ENCODE assay signal across 1 fruit fly cellular context in the genomic region with DNA sequence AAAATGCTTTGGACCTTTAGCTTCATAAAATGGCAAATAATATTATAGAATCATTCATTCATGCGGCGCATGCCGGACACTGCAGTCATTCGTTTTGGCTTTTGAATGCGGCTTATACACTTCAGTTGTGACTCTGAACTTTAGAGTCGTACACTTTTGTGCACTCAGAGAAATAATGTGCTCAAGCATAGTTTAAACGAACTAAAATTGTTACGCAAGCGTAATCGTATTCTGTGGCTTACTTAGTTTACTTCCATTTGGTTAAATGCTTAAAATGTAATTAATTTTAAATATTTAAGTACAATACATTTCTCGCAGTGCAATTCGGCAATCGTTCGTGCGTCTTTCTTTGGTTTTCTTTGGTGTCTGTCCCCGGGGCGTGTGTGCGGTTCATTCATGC.
A peak's percentile ranks its signal among the peaks of the same experiment; 100 is the strongest.
TF ChIP-seq lines count a peak whose summit lies in the region.

No protein-coding gene starts in this region.

TF ChIP-seq in whole organism, embryonic, 481 proteins besides CTCF, POLR2A, EP300 and RAD21 (continued from another document and continues in another):
- TF ChIP-seq CG33213 (GFP tag; optimal IDR thresholded peaks at IDR 0.05; lab: Kevin White, UChicago) (no peak), br (optimal IDR thresholded peaks at IDR 0.05; lab: Kevin White, UChicago) (no peak), sd (tag; optimal IDR thresholded peaks at IDR 0.05; lab: Kevin White, UChicago) (no peak), ash1 (GFP tag; optimal IDR thresholded peaks at IDR 0.05; lab: Kevin White, UChicago) (no peak), HmgZ (tag; optimal IDR thresholded peaks at IDR 0.05; lab: Kevin White, UChicago) (no peak), CG12659 (GFP tag; optimal IDR thresholded peaks at IDR 0.05; lab: Kevin White, UChicago) (peak; percentile 8), Med (GFP tag; lab: Kevin White, UChicago) (no peak), CG2116 (GFP tag; optimal IDR thresholded peaks at IDR 0.05; lab: Kevin White, UChicago) (no peak), Fer3 (tag; optimal IDR thresholded peaks at IDR 0.05; lab: Kevin White, UChicago) (peak; percentile 41), dati (GFP tag; IDR thresholded peaks at IDR 0.05; lab: Robert Waterston, UW) (no peak), grn (GFP tag; optimal IDR thresholded peaks at IDR 0.05; lab: Kevin White, UChicago) (no peak), CG6813 (GFP tag; optimal IDR thresholded peaks at IDR 0.05; lab: Kevin White, UChicago) (no peak), TFAM (GFP tag; optimal IDR thresholded peaks at IDR 0.05; lab: Kevin White, UChicago) (no peak), CG11695 (GFP tag; IDR thresholded peaks at IDR 0.05; lab: Robert Waterston, UW) (0 out of 3 replicates have a peak, but pooled peaks have one; percentile 42), chif (GFP tag; optimal IDR thresholded peaks at IDR 0.05; lab: Kevin White, UChicago) (no peak), sqz (GFP tag; optimal IDR thresholded peaks at IDR 0.05; lab: Kevin White, UChicago) (no peak), D19B (GFP tag; optimal IDR thresholded peaks at IDR 0.05; lab: Kevin White, UChicago) (peak; percentile 0), CG13296 (GFP tag; optimal IDR thresholded peaks at IDR 0.05; lab: Kevin White, UChicago) (peak; percentile 42), wek (GFP tag; optimal IDR thresholded peaks at IDR 0.05; lab: Kevin White, UChicago) (no peak), yki (optimal IDR thresholded peaks at IDR 0.05; lab: Kevin White, UChicago) (no peak), Meics (GFP tag; optimal IDR thresholded peaks at IDR 0.05; lab: Kevin White, UChicago) (peak; percentile 52), hbn (GFP tag; IDR thresholded peaks at IDR 0.05; lab: Robert Waterston, UW; ENCODE audit: partially characterized antibody) (no peak), peb (GFP tag; IDR thresholded peaks at IDR 0.05; lab: Robert Waterston, UW) (no peak), Gug (GFP tag; IDR thresholded peaks at IDR 0.05; lab: Robert Waterston, UW) (no peak), Doc2 (GFP tag; IDR thresholded peaks at IDR 0.05; lab: Robert Waterston, UW) (no peak), bab2 (GFP tag; optimal IDR thresholded peaks at IDR 0.05; lab: Kevin White, UChicago) (no peak), CG13287 (GFP tag; IDR thresholded peaks at IDR 0.05; lab: Robert Waterston, UW; ENCODE audit: partially characterized antibody) (no peak), Pdp1 (GFP tag; optimal IDR thresholded peaks at IDR 0.05; lab: Kevin White, UChicago) (no peak), run (tag; optimal IDR thresholded peaks at IDR 0.05; lab: Kevin White, UChicago) (no peak), D19A (tag; optimal IDR thresholded peaks at IDR 0.05; lab: Kevin White, UChicago) (no peak), CG10147 (GFP tag; optimal IDR thresholded peaks at IDR 0.05; lab: Kevin White, UChicago) (peak; percentile 51), Atf3 (GFP tag; optimal IDR thresholded peaks at IDR 0.05; lab: Kevin White, UChicago) (no peak), usp (GFP tag; optimal IDR thresholded peaks at IDR 0.05; lab: Kevin White, UChicago) (no peak), Bdp1 (GFP tag; optimal IDR thresholded peaks at IDR 0.05; lab: Kevin White, UChicago) (no peak), CG7987 (GFP tag; optimal IDR thresholded peaks at IDR 0.05; lab: Kevin White, UChicago) (no peak), BEAF-32 (GFP tag; optimal IDR thresholded peaks at IDR 0.05; lab: Kevin White, UChicago) (no peak), crol (GFP tag; IDR thresholded peaks at IDR 0.05; lab: Robert Waterston, UW) (no peak), Spps (tag; optimal IDR thresholded peaks at IDR 0.05; lab: Kevin White, UChicago) (no peak), CG4328 (GFP tag; optimal IDR thresholded peaks at IDR 0.05; lab: Kevin White, UChicago) (no peak), zf30C (GFP tag; optimal IDR thresholded peaks at IDR 0.05; lab: Kevin White, UChicago) (no peak), croc (GFP tag; conservative IDR thresholded peaks at IDR 0.05; lab: Robert Waterston, UW) (no peak), gcm (GFP tag; optimal IDR thresholded peaks at IDR 0.05; lab: Kevin White, UChicago) (no peak), ems (GFP tag; optimal IDR thresholded peaks at IDR 0.05; lab: Kevin White, UChicago) (no peak), Dll (GFP tag; IDR thresholded peaks at IDR 0.05; lab: Robert Waterston, UW; ENCODE audit: partially characterized antibody) (no peak), CG3726 (GFP tag; IDR thresholded peaks at IDR 0.05; lab: Robert Waterston, UW) (no peak), CG15073 (GFP tag; optimal IDR thresholded peaks at IDR 0.05; lab: Kevin White, UChicago) (no peak), tio (GFP tag; optimal IDR thresholded peaks at IDR 0.05; lab: Kevin White, UChicago) (peak; percentile 29), CG16813 (GFP tag; IDR thresholded peaks at IDR 0.05; lab: Robert Waterston, UW; ENCODE audit: partially characterized antibody) (no peak), CG7786 (GFP tag; optimal IDR thresholded peaks at IDR 0.05; lab: Kevin White, UChicago) (no peak), twi (tag; optimal IDR thresholded peaks at IDR 0.05; lab: Kevin White, UChicago) (no peak), E2f2 (GFP tag; IDR thresholded peaks at IDR 0.05; lab: Robert Waterston, UW) (no peak), nerfin-2 (GFP tag; IDR thresholded peaks at IDR 0.05; lab: Robert Waterston, UW; ENCODE audit: partially characterized antibody) (no peak), CG1792 (GFP tag; optimal IDR thresholded peaks at IDR 0.05; lab: Kevin White, UChicago) (no peak), CG14014 (GFP tag; IDR thresholded peaks at IDR 0.05; lab: Robert Waterston, UW) (peak; percentile 34; the same call in 1 of the 2 replicates), CG12299 (tag; optimal IDR thresholded peaks at IDR 0.05; lab: Kevin White, UChicago) (no peak), sens (GFP tag; lab: Kevin White, UChicago) (peak; percentile 13), Hand (GFP tag; optimal IDR thresholded peaks at IDR 0.05; lab: Kevin White, UChicago) (peak; percentile 37), CG4854 (GFP tag; optimal IDR thresholded peaks at IDR 0.05; lab: Kevin White, UChicago) (no peak), CG15601 (tag; optimal IDR thresholded peaks at IDR 0.05; lab: Kevin White, UChicago) (no peak), dysf (GFP tag; IDR thresholded peaks at IDR 0.05; lab: Robert Waterston, UW) (peak; percentile 55; the same call in 2 of the 3 replicates), ranshi (GFP tag; IDR thresholded peaks at IDR 0.05; lab: Robert Waterston, UW) (0 out of 2 replicates have a peak, but pooled peaks have one; percentile 44), Dbx (GFP tag; IDR thresholded peaks at IDR 0.05; lab: Robert Waterston, UW) (0 out of 3 replicates have a peak, but pooled peaks have one; percentile 24), CG13123 (GFP tag; optimal IDR thresholded peaks at IDR 0.05; lab: Kevin White, UChicago) (no peak), dm (GFP tag; optimal IDR thresholded peaks at IDR 0.05; lab: Kevin White, UChicago) (no peak), CG5245 (GFP tag; optimal IDR thresholded peaks at IDR 0.05; lab: Kevin White, UChicago) (no peak), Dek (tag; optimal IDR thresholded peaks at IDR 0.05; lab: Kevin White, UChicago) (no peak), gce (GFP tag; IDR thresholded peaks at IDR 0.05; lab: Robert Waterston, UW) (no peak), nau (GFP tag; optimal IDR thresholded peaks at IDR 0.05; lab: Kevin White, UChicago) (no peak), CG32772 (GFP tag; IDR thresholded peaks at IDR 0.05; lab: Robert Waterston, UW) (0 out of 2 replicates have a peak, but pooled peaks have one; percentile 32), stwl (tag; optimal IDR thresholded peaks at IDR 0.05; lab: Kevin White, UChicago) (no peak), gem (tag; optimal IDR thresholded peaks at IDR 0.05; lab: Kevin White, UChicago) (peak; percentile 68), luna (GFP tag; optimal IDR thresholded peaks at IDR 0.05; lab: Kevin White, UChicago) (no peak), gfzf (GFP tag; optimal IDR thresholded peaks at IDR 0.05; lab: Kevin White, UChicago) (no peak), Dp (GFP tag; optimal IDR thresholded peaks at IDR 0.05; lab: Kevin White, UChicago) (no peak), ab (GFP tag; optimal IDR thresholded peaks at IDR 0.05; lab: Kevin White, UChicago) (no peak), CG2202 (tag; optimal IDR thresholded peaks at IDR 0.05; lab: Kevin White, UChicago) (no peak), Dref (GFP tag; IDR thresholded peaks at IDR 0.05; lab: Robert Waterston, UW) (no peak), Lpt (GFP tag; optimal IDR thresholded peaks at IDR 0.05; lab: Kevin White, UChicago) (no peak), tap (tag; optimal IDR thresholded peaks at IDR 0.05; lab: Kevin White, UChicago) (no peak), danr (GFP tag; IDR thresholded peaks at IDR 0.05; lab: Robert Waterston, UW) (0 out of 2 replicates have a peak, but pooled peaks have one; percentile 23), psq (GFP tag; optimal IDR thresholded peaks at IDR 0.05; lab: Kevin White, UChicago) (no peak), CG2712 (tag; optimal IDR thresholded peaks at IDR 0.05; lab: Kevin White, UChicago) (peak; percentile 27), pzg (GFP tag; optimal IDR thresholded peaks at IDR 0.05; lab: Kevin White, UChicago) (no peak), org-1 (GFP tag; optimal IDR thresholded peaks at IDR 0.05; lab: Kevin White, UChicago) (no peak), CG15479 (GFP tag; optimal IDR thresholded peaks at IDR 0.05; lab: Kevin White, UChicago) (no peak), jumu (GFP tag; optimal IDR thresholded peaks at IDR 0.05; lab: Kevin White, UChicago) (no peak), CG4282 (GFP tag; optimal IDR thresholded peaks at IDR 0.05; lab: Kevin White, UChicago) (no peak), CG2889 (GFP tag; IDR thresholded peaks at IDR 0.05; lab: Robert Waterston, UW) (peak; percentile 57; the same call in 2 of the 3 replicates), CG17385 (GFP tag; optimal IDR thresholded peaks at IDR 0.05; lab: Kevin White, UChicago) (peak; percentile 41), HLH4C (GFP tag; IDR thresholded peaks at IDR 0.05; lab: Robert Waterston, UW; ENCODE audit: partially characterized antibody) (no peak), lola (GFP tag; optimal IDR thresholded peaks at IDR 0.05; lab: Kevin White, UChicago) (no peak), oc (tag; optimal IDR thresholded peaks at IDR 0.05; lab: Kevin White, UChicago) (no peak), jing (GFP tag; optimal IDR thresholded peaks at IDR 0.05; lab: Kevin White, UChicago) (peak; percentile 10), bigmax (GFP tag; optimal IDR thresholded peaks at IDR 0.05; lab: Kevin White, UChicago) (no peak), mam (GFP tag; optimal IDR thresholded peaks at IDR 0.05; lab: Kevin White, UChicago) (no peak), eyg (GFP tag; optimal IDR thresholded peaks at IDR 0.05; lab: Kevin White, UChicago) (no peak), CG30020 (tag; optimal IDR thresholded peaks at IDR 0.05; lab: Kevin White, UChicago) (no peak), ken (GFP tag; IDR thresholded peaks at IDR 0.05; lab: Robert Waterston, UW) (no peak), CG11093 (GFP tag; IDR thresholded peaks at IDR 0.05; lab: Robert Waterston, UW) (no peak), Ssrp (tag; optimal IDR thresholded peaks at IDR 0.05; lab: Kevin White, UChicago) (no peak), CG6854 (GFP tag; optimal IDR thresholded peaks at IDR 0.05; lab: Kevin White, UChicago) (no peak), CG9609 (GFP tag; optimal IDR thresholded peaks at IDR 0.05; lab: Kevin White, UChicago) (no peak), CG3065 (GFP tag; optimal IDR thresholded peaks at IDR 0.05; lab: Kevin White, UChicago) (no peak), fru (optimal IDR thresholded peaks at IDR 0.05; lab: Kevin White, UChicago) (no peak), CG14050 (GFP tag; IDR thresholded peaks at IDR 0.05; lab: Robert Waterston, UW) (peak; percentile 19; the same call in 1 of the 3 replicates), Doc3 (GFP tag; IDR thresholded peaks at IDR 0.05; lab: Robert Waterston, UW; ENCODE audit: partially characterized antibody) (no peak), hb (GFP tag; IDR thresholded peaks at IDR 0.05; lab: Robert Waterston, UW; ENCODE audit: partially characterized antibody) (no peak), Taf1 (GFP tag; IDR thresholded peaks at IDR 0.05; lab: Robert Waterston, UW) (no peak), tna (GFP tag; IDR thresholded peaks at IDR 0.05; lab: Robert Waterston, UW; ENCODE audit: partially characterized antibody) (no peak), CG6175 (GFP tag; IDR thresholded peaks at IDR 0.05; lab: Robert Waterston, UW) (no peak), CG3995 (GFP tag; optimal IDR thresholded peaks at IDR 0.05; lab: Kevin White, UChicago) (no peak), CG1233 (GFP tag; optimal IDR thresholded peaks at IDR 0.05; lab: Kevin White, UChicago) (no peak), ato (GFP tag; IDR thresholded peaks at IDR 0.05; lab: Robert Waterston, UW; ENCODE audit: partially characterized antibody) (no peak), seq (GFP tag; IDR thresholded peaks at IDR 0.05; lab: Robert Waterston, UW) (peak; percentile 43; the same call in 1 of the 2 replicates), Sin3A (optimal IDR thresholded peaks at IDR 0.05; lab: Kevin White, UChicago) (no peak), CG14441 (GFP tag; IDR thresholded peaks at IDR 0.05; lab: Robert Waterston, UW) (peak; percentile 42), Hsf (GFP tag; optimal IDR thresholded peaks at IDR 0.05; lab: Kevin White, UChicago) (no peak), emc (GFP tag; optimal IDR thresholded peaks at IDR 0.05; lab: Kevin White, UChicago) (no peak), MBD-R2 (GFP tag; IDR thresholded peaks at IDR 0.05; lab: Robert Waterston, UW) (0 out of 2 replicates have a peak, but pooled peaks have one; percentile 14), CG16863 (GFP tag; optimal IDR thresholded peaks at IDR 0.05; lab: Kevin White, UChicago) (no peak), Neu2 (GFP tag; optimal IDR thresholded peaks at IDR 0.05; lab: Kevin White, UChicago; ENCODE audit: borderline replicate concordance) (no peak), tx (GFP tag; optimal IDR thresholded peaks at IDR 0.05; lab: Kevin White, UChicago) (no peak), klu (GFP tag; IDR thresholded peaks at IDR 0.05; lab: Robert Waterston, UW) (0 out of 2 replicates have a peak, but pooled peaks have one; percentile 10), vvl (GFP tag; IDR thresholded peaks at IDR 0.05; lab: Robert Waterston, UW) (0 out of 2 replicates have a peak, but pooled peaks have one; percentile 32), CG4404 (GFP tag; IDR thresholded peaks at IDR 0.05; lab: Robert Waterston, UW) (0 out of 2 replicates have a peak, but pooled peaks have one; percentile 33), Ravus (GFP tag; IDR thresholded peaks at IDR 0.05; lab: Robert Waterston, UW) (no peak), CG6254 (GFP tag; optimal IDR thresholded peaks at IDR 0.05; lab: Kevin White, UChicago) (no peak), ci (GFP tag; IDR thresholded peaks at IDR 0.05; lab: Robert Waterston, UW) (no peak; the same call in 2 of the 3 replicates), CG17328 (GFP tag; IDR thresholded peaks at IDR 0.05; lab: Robert Waterston, UW) (peak; percentile 52), NK7.1 (GFP tag; optimal IDR thresholded peaks at IDR 0.05; lab: Kevin White, UChicago) (no peak)
